Worm (Caenorhabditis elegans) whole organism, mixed stage, embryonic: Measurements from ENCODE around the gene ugt-42.

Experiments
- M03D4.4 ChIP-seq: sonication (generic microtip); optimal IDR thresholded peaks from 2 replicates; lab custom pipeline; 2017; ENCODE audit warnings: mild to moderate bottlenecking, missing genetic modification characterization, missing compliant biosample characterization
- elt-3 ChIP-seq: fragments of 150-350 bp; optimal IDR thresholded peaks from 2 replicates; lab custom pipeline; 2014; ENCODE audit warnings: missing biosample characterization, missing genetic modification characterization
- lin-32 ChIP-seq: fragments of 200-800 bp; sonication (Bioruptor generic); optimal IDR thresholded peaks from 2 replicates; lab custom pipeline; 2018; ENCODE audit warnings: mild to moderate bottlenecking, missing genetic modification characterization, missing compliant biosample characterization
- nhr-12 ChIP-seq: fragments of 150-350 bp; optimal IDR thresholded peaks from 2 replicates; lab custom pipeline; 2014; ENCODE audit warnings: missing biosample characterization, missing genetic modification characterization
- nhr-28 ChIP-seq: fragments of 150-350 bp; optimal IDR thresholded peaks from 2 replicates; lab custom pipeline; 2014; ENCODE audit warnings: missing biosample characterization, missing genetic modification characterization
- nhr-76 ChIP-seq: sonication (generic microtip); optimal IDR thresholded peaks from 2 replicates; lab custom pipeline; 2017; ENCODE audit warnings: missing biosample characterization, missing genetic modification characterization
- ztf-11 ChIP-seq: fragments of 150-350 bp; optimal IDR thresholded peaks from 2 replicates; lab custom pipeline; 2014; ENCODE audit warnings: missing biosample characterization, missing genetic modification characterization

DNA sequence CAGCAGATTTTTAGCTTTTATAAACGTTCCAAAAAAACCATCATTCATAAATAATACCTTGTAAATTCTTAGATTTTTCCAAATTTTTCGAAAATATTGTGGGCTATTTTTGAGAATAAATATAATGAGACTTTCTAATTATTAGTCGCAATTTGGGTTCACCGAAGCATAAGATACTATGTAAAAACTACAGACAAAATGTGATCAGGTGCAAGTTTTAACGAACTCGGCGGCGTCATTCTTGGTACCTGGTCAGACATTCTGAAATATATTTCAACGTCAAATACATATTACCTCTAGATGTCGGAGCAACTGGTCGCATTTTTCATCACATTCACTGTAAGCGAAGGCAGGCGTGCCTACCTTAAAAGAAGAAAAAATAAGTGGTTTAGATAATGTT, 35.0 kb downstream of the ugt-42 start, which contains the start of gene srx-23:
- no peak for TF ChIP-seq nhr-76
- no peak for TF ChIP-seq ztf-11 (tag; lab: Kevin White, UChicago)
- TF ChIP-seq lin-32 (GFP tag; lab: Kevin White, UChicago): no peak
- no peak for TF ChIP-seq nhr-28 (tag; lab: Kevin White, UChicago)
- no peak for TF ChIP-seq M03D4.4 (tag; lab: Kevin White, UChicago)
- no peak for TF ChIP-seq nhr-12 (tag; lab: Kevin White, UChicago)
- TF ChIP-seq elt-3: no peak
